Worm (Caenorhabditis elegans) whole organism, early embryonic: ENCODE measurements around the gene C29A12.1.

ENCODE experiments used
- B0310.2 ChIP-seq: sonication (generic microtip); optimal IDR thresholded peaks from 2 replicates; lab custom pipeline; 2016; ENCODE audit warnings: mild to moderate bottlenecking, missing genetic modification characterization, missing compliant biosample characterization
- F13C5.2 ChIP-seq: sonication (generic microtip); optimal IDR thresholded peaks from 2 replicates; lab custom pipeline; 2017; ENCODE audit warnings: mild to moderate bottlenecking, missing genetic modification characterization, inconsistent platforms, missing compliant biosample characterization
- aly-1 ChIP-seq: sonication (generic microtip); optimal IDR thresholded peaks from 2 replicates; lab custom pipeline; 2016; ENCODE audit warnings: missing genetic modification characterization, missing compliant biosample characterization
- ama-1 ChIP-seq: fragments of 150-350 bp; optimal IDR thresholded peaks from 2 replicates; lab custom pipeline; 2014
- ceh-13 ChIP-seq: fragments of 200-800 bp; sonication (Bioruptor generic); optimal IDR thresholded peaks from 2 replicates; lab custom pipeline; 2018; ENCODE audit warnings: mild to moderate bottlenecking, missing genetic modification characterization, missing compliant biosample characterization
- ceh-36 ChIP-seq: sonication (generic microtip); optimal IDR thresholded peaks from 2 replicates; lab custom pipeline; 2016; ENCODE audit warnings: missing genetic modification characterization, inconsistent platforms, missing compliant biosample characterization
- ets-7 ChIP-seq: sonication (generic microtip); optimal IDR thresholded peaks from 2 replicates; lab custom pipeline; 2016; ENCODE audit warnings: missing genotype, missing genetic modification characterization, missing compliant biosample characterization
- flt-1 ChIP-seq: fragments of 200-800 bp; sonication (Bioruptor generic); IDR thresholded peaks from 2 replicates; pipeline ENCODE4 v1.3.6; 2022; ENCODE audit warnings: missing genetic modification characterization, missing compliant biosample characterization
- hmbx-1 ChIP-seq: sonication (generic microtip); optimal IDR thresholded peaks from 2 replicates; lab custom pipeline; 2016; ENCODE audit warnings: mild to moderate bottlenecking, missing genetic modification characterization, missing compliant biosample characterization
- hmg-4 ChIP-seq: fragments of 200-800 bp; sonication (Bioruptor generic); optimal IDR thresholded peaks from 2 replicates; lab custom pipeline; 2018; ENCODE audit warnings: mild to moderate bottlenecking, missing genetic modification characterization, missing compliant biosample characterization
- hnd-1 ChIP-seq: sonication (generic microtip); optimal IDR thresholded peaks from 2 replicates; lab custom pipeline; 2016; ENCODE audit warnings: missing genetic modification characterization, missing compliant biosample characterization
- pes-1 ChIP-seq: fragments of 200-800 bp; sonication (Bioruptor generic); IDR thresholded peaks from 2 replicates; pipeline ENCODE4 v1.3.6; 2022; ENCODE audit warnings: missing genetic modification reagents, missing genetic modification characterization, missing compliant biosample characterization
- scrt-1 ChIP-seq: fragments of 200-800 bp; sonication (Bioruptor generic); IDR thresholded peaks from 2 replicates; pipeline ENCODE4 v1.3.6; 2022; ENCODE audit warnings: missing genetic modification characterization, missing compliant biosample characterization
- sea-1 ChIP-seq: fragments of 200-800 bp; sonication (Bioruptor generic); conservative IDR thresholded peaks from 2 replicates; pipeline ENCODE4 v1.3.6; 2022; ENCODE audit warnings: missing genetic modification characterization, missing compliant biosample characterization
- tbx-11 ChIP-seq: fragments of 200-800 bp; sonication (Bioruptor generic); IDR thresholded peaks from 2 replicates; pipeline ENCODE4 v1.3.6; 2022; ENCODE audit warnings: missing genetic modification characterization, missing compliant biosample characterization
- tbx-37 ChIP-seq: fragments of 200-800 bp; sonication (Bioruptor generic); conservative IDR thresholded peaks from 2 replicates; pipeline ENCODE4 v1.3.6; 2022; ENCODE audit warnings: missing genetic modification reagents, missing genetic modification characterization, missing compliant biosample characterization
- tra-4 ChIP-seq: sonication (generic microtip); optimal IDR thresholded peaks from 2 replicates; lab custom pipeline; 2017; ENCODE audit warnings: missing genetic modification characterization, missing compliant biosample characterization

C29A12.1 gene

DNA sequence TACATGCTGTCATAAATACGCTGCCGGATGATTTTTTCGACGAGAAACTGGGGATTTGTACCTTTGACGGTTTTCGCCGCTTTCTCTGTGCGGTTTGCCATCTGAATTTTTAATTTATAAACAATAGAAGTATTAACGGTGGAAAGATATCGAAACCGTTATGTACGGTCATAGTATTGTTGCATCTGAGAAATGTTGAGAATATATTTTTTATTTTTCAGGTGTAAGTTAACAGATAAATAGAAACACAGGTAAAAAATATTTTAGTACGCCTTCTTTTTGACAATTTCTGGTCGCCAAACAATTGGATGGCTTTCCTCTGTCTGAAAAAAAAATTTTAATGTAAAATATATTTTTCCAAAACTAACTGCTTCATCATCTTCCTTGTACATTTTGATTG, 7.4 kb downstream of the C29A12.1 start, which contains the start of gene prp-38:
Gene prp-38 (minus strand): TSS at position 101 of the 400 bp plus-strand sequence.
- no peak for TF ChIP-seq tra-4 (tag; lab: Kevin White, UChicago)
- TF ChIP-seq ama-1 = no peak
- no peak for TF ChIP-seq tbx-37 (GFP tag; lab: Robert Waterston, UW)
- no peak for TF ChIP-seq tbx-11 (GFP tag; lab: Robert Waterston, UW)
- TF ChIP-seq hnd-1 (tag; lab: Kevin White, UChicago) = no peak
- no peak for TF ChIP-seq B0310.2 (tag; lab: Kevin White, UChicago)
- TF ChIP-seq F13C5.2 (tag; lab: Kevin White, UChicago) = no peak
- TF ChIP-seq ceh-13 = no peak
- TF ChIP-seq hmbx-1 (tag; lab: Kevin White, UChicago) = no peak
- no peak for TF ChIP-seq flt-1 (GFP tag; lab: Robert Waterston, UW)
- no peak for TF ChIP-seq hmg-4 (GFP tag; lab: Kevin White, UChicago)
- no peak for TF ChIP-seq aly-1 (tag; lab: Kevin White, UChicago)
- TF ChIP-seq pes-1 (GFP tag; lab: Robert Waterston, UW) = no peak
- TF ChIP-seq scrt-1 (GFP tag; lab: Robert Waterston, UW) = no peak
- TF ChIP-seq sea-1 (GFP tag; lab: Robert Waterston, UW) = no peak
- no peak for TF ChIP-seq ets-7 (tag; lab: Kevin White, UChicago)
- no peak for TF ChIP-seq ceh-36 (tag; lab: Kevin White, UChicago)

DNA sequence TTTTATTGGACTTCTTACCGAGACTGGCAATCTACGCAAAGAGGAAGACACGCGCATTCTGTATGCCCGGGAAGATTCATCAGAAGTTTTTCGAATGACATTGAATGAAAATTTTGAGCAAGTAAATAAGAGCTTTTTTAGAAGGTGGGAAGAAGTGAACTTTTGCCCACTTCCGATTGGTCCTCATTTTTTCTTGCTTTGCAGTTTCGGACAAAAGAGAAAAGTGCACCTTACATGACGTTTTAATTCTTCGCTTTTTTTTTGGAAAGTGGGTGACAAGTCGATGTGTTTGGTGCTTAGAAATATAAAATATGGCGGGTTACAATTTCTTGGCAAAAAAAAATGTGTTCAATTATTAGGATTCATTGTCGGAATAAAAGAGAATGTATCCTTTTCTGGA, 8.9 kb downstream of the C29A12.1 start, which contains the start of gene secs-1:
Gene secs-1 (minus strand): TSS at position 101 of the 400 bp plus-strand sequence.
- TF ChIP-seq sea-1 (GFP tag; lab: Robert Waterston, UW) (no peak), hmbx-1 (tag; lab: Kevin White, UChicago) (no peak), tbx-11 (GFP tag; lab: Robert Waterston, UW) (no peak), flt-1 (GFP tag; lab: Robert Waterston, UW) (no peak), scrt-1 (GFP tag; lab: Robert Waterston, UW) (no peak), ets-7 (tag; lab: Kevin White, UChicago) (no peak), F13C5.2 (tag; lab: Kevin White, UChicago) (no peak), ceh-13 (no peak), aly-1 (tag; lab: Kevin White, UChicago) (no peak), ama-1 (no peak), B0310.2 (tag; lab: Kevin White, UChicago) (no peak), ceh-36 (tag; lab: Kevin White, UChicago) (no peak)

DNA sequence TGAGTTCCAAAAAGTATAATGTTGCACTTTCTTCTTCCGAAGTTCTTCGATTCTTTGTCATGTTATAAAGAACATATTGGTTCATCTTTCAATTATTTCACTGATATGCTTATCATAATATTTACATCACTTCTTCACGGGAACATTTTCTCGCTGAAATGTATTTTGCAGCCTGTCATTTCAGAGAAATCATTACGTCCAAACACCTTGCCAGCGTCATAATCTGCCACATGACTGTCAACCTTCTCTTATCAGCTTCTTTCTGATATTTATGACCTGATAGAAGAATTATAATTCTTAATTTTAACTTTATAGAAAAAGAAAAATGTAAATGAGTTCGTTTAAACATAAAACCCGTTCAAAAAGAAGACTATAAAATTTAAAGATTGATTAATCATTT, 11.2 kb downstream of the C29A12.1 start:
- no peak for TF ChIP-seq ceh-36 (tag; lab: Kevin White, UChicago)
- no peak for TF ChIP-seq flt-1 (GFP tag; lab: Robert Waterston, UW)
- no peak for TF ChIP-seq tra-4 (tag; lab: Kevin White, UChicago)
- no peak for TF ChIP-seq F13C5.2 (tag; lab: Kevin White, UChicago)
- TF ChIP-seq tbx-37 (GFP tag; lab: Robert Waterston, UW) = no peak
- no peak for TF ChIP-seq ama-1
- no peak for TF ChIP-seq scrt-1 (GFP tag; lab: Robert Waterston, UW)
- no peak for TF ChIP-seq ceh-13
- no peak for TF ChIP-seq hmg-4 (GFP tag; lab: Kevin White, UChicago)
- no peak for TF ChIP-seq hnd-1 (tag; lab: Kevin White, UChicago)
- TF ChIP-seq B0310.2 (tag; lab: Kevin White, UChicago) = no peak
- no peak for TF ChIP-seq sea-1 (GFP tag; lab: Robert Waterston, UW)
- TF ChIP-seq pes-1 (GFP tag; lab: Robert Waterston, UW) = no peak
- TF ChIP-seq aly-1 (tag; lab: Kevin White, UChicago) = no peak
- no peak for TF ChIP-seq ets-7 (tag; lab: Kevin White, UChicago)
- no peak for TF ChIP-seq tbx-11 (GFP tag; lab: Robert Waterston, UW)
- TF ChIP-seq hmbx-1 (tag; lab: Kevin White, UChicago) = no peak

DNA sequence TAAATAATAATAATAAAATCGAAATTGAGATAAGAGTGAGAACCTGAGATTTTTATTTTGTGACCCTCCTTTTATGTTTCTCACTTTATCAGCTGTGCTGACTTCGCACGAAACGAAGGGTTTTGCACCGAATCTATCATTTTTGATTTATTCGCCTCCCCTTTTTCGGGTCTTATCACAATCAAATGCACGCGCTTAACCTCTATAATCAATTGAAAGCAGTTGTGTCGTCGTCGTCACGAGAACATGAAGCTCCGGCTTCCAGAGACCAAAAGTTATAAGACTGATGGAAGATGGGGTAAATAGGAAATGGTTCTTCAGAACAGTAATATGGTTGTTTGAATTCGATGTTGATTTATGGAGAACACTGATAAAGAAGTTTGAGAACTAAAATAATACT, 12.1 kb downstream of the C29A12.1 start, which contains the start of gene D1054.18:
Gene D1054.18 (minus strand): TSS at position 45 of the 400 bp plus-strand sequence.
- TF ChIP-seq flt-1 (GFP tag; lab: Robert Waterston, UW) = no peak
- TF ChIP-seq aly-1 (tag; lab: Kevin White, UChicago) = no peak
- TF ChIP-seq ceh-13 = no peak
- TF ChIP-seq hmbx-1 (tag; lab: Kevin White, UChicago) = no peak
- TF ChIP-seq ama-1 = no peak
- TF ChIP-seq ceh-36 (tag; lab: Kevin White, UChicago) = no peak

DNA sequence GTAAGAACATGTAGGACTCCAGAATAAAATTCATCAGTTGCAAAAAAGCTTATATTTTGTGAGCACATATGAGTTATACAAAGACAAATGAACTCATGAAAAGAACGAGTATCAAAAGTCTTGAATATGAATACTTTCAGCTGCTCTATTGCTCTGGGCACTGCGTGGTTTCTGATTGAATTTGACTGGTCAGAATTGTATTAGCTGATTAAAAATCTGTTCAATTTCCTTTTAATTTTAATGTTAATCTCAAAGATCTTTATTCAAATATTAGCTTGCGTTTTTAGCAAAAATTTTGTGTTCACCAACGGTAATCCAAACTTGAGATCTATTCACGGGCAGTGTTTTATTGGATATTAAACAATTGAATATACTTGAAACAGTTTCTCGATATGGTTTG, 15.2 kb downstream of the C29A12.1 start, which contains the start of gene srh-184:
Gene srh-184 (minus strand): TSS at position 101 of the 400 bp plus-strand sequence.
- TF ChIP-seq ama-1 (no peak), sea-1 (GFP tag; lab: Robert Waterston, UW) (no peak), tbx-37 (GFP tag; lab: Robert Waterston, UW) (no peak), scrt-1 (GFP tag; lab: Robert Waterston, UW) (no peak), hnd-1 (tag; lab: Kevin White, UChicago) (no peak), hmbx-1 (tag; lab: Kevin White, UChicago) (no peak), tbx-11 (GFP tag; lab: Robert Waterston, UW) (no peak), ets-7 (tag; lab: Kevin White, UChicago) (no peak), F13C5.2 (tag; lab: Kevin White, UChicago) (no peak), ceh-13 (no peak), ceh-36 (tag; lab: Kevin White, UChicago) (no peak), hmg-4 (GFP tag; lab: Kevin White, UChicago) (no peak), pes-1 (GFP tag; lab: Robert Waterston, UW) (no peak), aly-1 (tag; lab: Kevin White, UChicago) (no peak)

DNA sequence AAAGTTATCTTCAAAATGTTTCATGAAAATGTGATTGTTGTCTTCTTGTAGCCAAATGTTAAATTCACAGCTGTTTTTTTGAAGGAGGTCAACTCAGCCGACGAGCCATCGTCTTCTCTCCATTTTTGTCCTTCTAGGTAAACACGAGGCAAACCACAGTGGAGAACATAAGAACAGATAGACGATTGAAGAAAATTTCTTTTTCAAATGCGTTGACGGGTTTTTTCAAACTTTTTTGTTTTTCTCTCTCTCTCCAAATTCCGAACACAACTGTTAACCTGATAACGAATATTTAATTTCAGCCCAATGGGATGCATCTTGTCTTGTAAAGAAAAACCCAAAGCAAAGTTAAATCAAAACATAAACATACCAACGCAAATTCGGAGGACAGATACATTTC, 17.8 kb downstream of the C29A12.1 start, which contains the start of gene D1054.19:
Gene D1054.19 (plus strand): TSS at position 301 of the 400 bp plus-strand sequence.
- TF ChIP-seq hmbx-1 (tag; lab: Kevin White, UChicago) (no peak), tra-4 (tag; lab: Kevin White, UChicago) (no peak), ets-7 (tag; lab: Kevin White, UChicago) (no peak), hmg-4 (GFP tag; lab: Kevin White, UChicago) (no peak), scrt-1 (GFP tag; lab: Robert Waterston, UW) (no peak), tbx-37 (GFP tag; lab: Robert Waterston, UW) (no peak), ceh-36 (tag; lab: Kevin White, UChicago) (no peak), flt-1 (GFP tag; lab: Robert Waterston, UW) (no peak)
